Worm (Caenorhabditis elegans): ENCODE measurements around the gene lin-9.

- no peak for TF ChIP-seq dao-5 (tag; optimal IDR thresholded peaks at IDR 0.05)
- TF ChIP-seq him-1 (tag; optimal IDR thresholded peaks at IDR 0.05), result no peak
- no peak for TF ChIP-seq W03F9.2 (tag; optimal IDR thresholded peaks at IDR 0.05)
Observed at ce11 chrIII:8926512-8926911, 22.6 kb upstream of the lin-9 start.
